Worm (Caenorhabditis elegans): ENCODE results near the gene lips-12.

The lips-12 gene

ce11 chrII:1143173-1143738 lies 29.2 kb upstream of the lips-12 start:
- TF ChIP-seq aha-1 (tag) (no peak), lsy-2 (tag; optimal IDR thresholded peaks at IDR 0.05) (peak in 1 of 2 experiments; percentile 11), F26F4.8 (GFP tag; conservative IDR thresholded peaks at IDR 0.05) (no peak), skn-1 (tag; optimal IDR thresholded peaks at IDR 0.05) (no peak), hmg-1.1 (GFP tag; IDR thresholded peaks at IDR 0.05) (no peak), snpc-1.2 (GFP tag; IDR thresholded peaks at IDR 0.05) (no peak), unc-130 (GFP tag; optimal IDR thresholded peaks at IDR 0.05) (no peak), mep-1 (tag; optimal IDR thresholded peaks at IDR 0.05) (peak; percentile 24), spr-1 (tag; optimal IDR thresholded peaks at IDR 0.05) (no peak), sdz-12 (GFP tag; optimal IDR thresholded peaks at IDR 0.05) (no peak), zip-2 (tag; optimal IDR thresholded peaks at IDR 0.05) (no peak), Y105C5A.15 (GFP tag; IDR thresholded peaks at IDR 0.05) (no peak), nhr-48 (tag; optimal IDR thresholded peaks at IDR 0.05) (no peak), hlh-30 (tag; optimal IDR thresholded peaks at IDR 0.05; ENCODE audit: insufficient read depth) (peak; percentile 39), daf-8 (GFP tag; IDR thresholded peaks at IDR 0.05) (no peak), F37D6.2 (tag; optimal IDR thresholded peaks at IDR 0.05) (no peak), F49E8.2 (tag; optimal IDR thresholded peaks at IDR 0.05; ENCODE audit: borderline replicate concordance) (no peak), mdl-1 (tag; optimal IDR thresholded peaks at IDR 0.05) (no peak), T26A8.4 (GFP tag; IDR thresholded peaks at IDR 0.05) (no peak), lin-1 (GFP tag; IDR thresholded peaks at IDR 0.05) (no peak), ceh-28 (tag; optimal IDR thresholded peaks at IDR 0.05) (no peak), tra-1 (GFP tag; IDR thresholded peaks at IDR 0.05) (0 out of 2 replicates have a peak, but pooled peaks have one; percentile 32), D1046.2 (GFP tag; IDR thresholded peaks at IDR 0.05) (no peak), hlh-11 (tag; optimal IDR thresholded peaks at IDR 0.05) (peak; percentile 64), attf-4 (tag; optimal IDR thresholded peaks at IDR 0.05) (no peak), dmd-6 (GFP tag; IDR thresholded peaks at IDR 0.05) (peak; percentile 62), ztf-7 (tag; optimal IDR thresholded peaks at IDR 0.05) (no peak), php-3 (GFP tag; IDR thresholded peaks at IDR 0.05) (0 out of 2 replicates have a peak, but pooled peaks have one; percentile 29), fkh-10 (GFP tag; optimal IDR thresholded peaks at IDR 0.05) (no peak), Y5F2A.4 (GFP tag; optimal IDR thresholded peaks at IDR 0.05) (no peak), duxl-1 (tag; optimal IDR thresholded peaks at IDR 0.05; ENCODE audit: poor library complexity) (no peak), lim-7 (GFP tag; IDR thresholded peaks at IDR 0.05) (no peak), lin-13 (GFP tag; optimal IDR thresholded peaks at IDR 0.05) (no peak), mdt-29 (GFP tag; IDR thresholded peaks at IDR 0.05) (peak; percentile 37; the same call in 1 of the 2 replicates), unc-62 (GFP tag; optimal IDR thresholded peaks at IDR 0.05 in 1 of 2) (peak in 1 of 2 experiments; percentile 10), unc-62 (tag; optimal IDR thresholded peaks at IDR 0.05) (no peak), aly-2 (tag; optimal IDR thresholded peaks at IDR 0.05) (no peak), ceh-32 (tag; optimal IDR thresholded peaks at IDR 0.05; ENCODE audit: poor library complexity) (no peak), nhr-25 (tag; optimal IDR thresholded peaks at IDR 0.05; ENCODE audit: borderline replicate concordance, insufficient read depth) (peak; percentile 41), cey-2 (tag; optimal IDR thresholded peaks at IDR 0.05; ENCODE audit: borderline replicate concordance, insufficient read depth) (no peak), vab-7 (GFP tag; IDR thresholded peaks at IDR 0.05) (no peak), mxl-3 (GFP tag; optimal IDR thresholded peaks at IDR 0.05) (no peak), madf-9 (GFP tag; conservative IDR thresholded peaks at IDR 0.05) (no peak), jun-1 (tag; optimal IDR thresholded peaks at IDR 0.05) (no peak), spr-3 (GFP tag; optimal IDR thresholded peaks at IDR 0.05) (no peak), pha-4 (GFP tag; IDR thresholded peaks at IDR 0.05) (no peak), pha-4 (tag; optimal IDR thresholded peaks at IDR 0.05) (no peak), nhr-76 (tag; optimal IDR thresholded peaks at IDR 0.05) (no peak), nhr-42 (GFP tag; IDR thresholded peaks at IDR 0.05) (no peak), pqm-1 (tag; optimal IDR thresholded peaks at IDR 0.05) (peak; percentile 16), zip-11 (GFP tag; IDR thresholded peaks at IDR 0.05) (no peak)
